Worm (Caenorhabditis elegans) whole organism, L1 larva: ENCODE data around the gene gfat-1.

Experiments used
- C04F5.9 ChIP-seq: sonication (generic microtip); optimal IDR thresholded peaks from 2 replicates; lab custom pipeline; 2016; ENCODE audit warnings: missing genetic modification characterization, missing compliant biosample characterization
- C16A3.4 ChIP-seq: fragments of 150-350 bp; optimal IDR thresholded peaks from 2 replicates; lab custom pipeline; 2014; ENCODE audit warnings: missing biosample characterization, missing genetic modification characterization
- C34B4.2 ChIP-seq: sonication (generic microtip); optimal IDR thresholded peaks from 2 replicates; lab custom pipeline; 2017; ENCODE audit warnings: mild to moderate bottlenecking, missing genetic modification characterization, missing compliant biosample characterization
- F16B12.6 ChIP-seq: fragments of 150-350 bp; optimal IDR thresholded peaks from 2 replicates; lab custom pipeline; 2014; ENCODE audit warnings: missing biosample characterization, missing genetic modification characterization
- blmp-1 ChIP-seq: fragments of 150-350 bp; optimal IDR thresholded peaks from 2 replicates; lab custom pipeline; 2014; ENCODE audit warnings: missing biosample characterization, missing genetic modification characterization
- ceh-63 ChIP-seq: fragments of 200-800 bp; sonication (Bioruptor generic); optimal IDR thresholded peaks from 2 replicates; lab custom pipeline; 2018; ENCODE audit warnings: mild to moderate bottlenecking, missing genetic modification characterization, missing compliant biosample characterization
- ceh-82 ChIP-seq, 3 experiments: fragments of 150-350 bp in 1 of 3; sonication (generic microtip) in 2 of 3; optimal IDR thresholded peaks; 2 replicates each; lab custom pipeline; 2014 to 2017; ENCODE audit warnings: missing biosample characterization in 3 of 3, missing genetic modification characterization in 3 of 3
- ceh-90 ChIP-seq: sonication (generic microtip); optimal IDR thresholded peaks from 2 replicates; lab custom pipeline; 2016; ENCODE audit warnings: missing genetic modification characterization, missing compliant biosample characterization
- dpl-1 ChIP-seq, 3 experiments: fragments of 150-350 bp in 2 of 3; sonication (generic microtip) in 1 of 3; optimal IDR thresholded peaks; 2 replicates each; lab custom pipeline; 2014 to 2017; ENCODE audit warnings: missing biosample characterization in 3 of 3, missing genetic modification characterization in 3 of 3, missing genetic modification reagents in 3 of 3
- dsc-1 ChIP-seq: sonication (generic microtip); optimal IDR thresholded peaks from 2 replicates; lab custom pipeline; 2016; ENCODE audit warnings: mild to moderate bottlenecking, missing genetic modification characterization, missing compliant biosample characterization
- efl-1 ChIP-seq, 4 experiments: fragments of 150-350 bp; optimal IDR thresholded peaks in 3 of 4; peaks in 1 of 4; 1 replicate in 1 of 4; 2 replicates in 3 of 4; lab custom pipeline; 2014; ENCODE audit warnings: missing biosample characterization in 2 of 4, missing genetic modification characterization in 2 of 4, missing genetic modification reagents in 2 of 4
- fkh-4 ChIP-seq: sonication (generic microtip); optimal IDR thresholded peaks from 2 replicates; lab custom pipeline; 2016; ENCODE audit warnings: missing compliant biosample characterization, missing genetic modification characterization, borderline replicate concordance
- fkh-8 ChIP-seq: sonication (generic microtip); optimal IDR thresholded peaks from 2 replicates; lab custom pipeline; 2016; ENCODE audit warnings: mild to moderate bottlenecking, missing genetic modification characterization, missing compliant biosample characterization
- fos-1 ChIP-seq: fragments of 150-350 bp; optimal IDR thresholded peaks from 2 replicates; lab custom pipeline; 2014; ENCODE audit warnings: missing biosample characterization, missing genetic modification characterization
- hlh-4 ChIP-seq: sonication (generic microtip); optimal IDR thresholded peaks from 2 replicates; lab custom pipeline; 2016; ENCODE audit warnings: mild to moderate bottlenecking, missing genetic modification characterization, missing compliant biosample characterization
- isw-1 ChIP-seq: fragments of 200-800 bp; sonication (Bioruptor generic); IDR thresholded peaks from 2 replicates; pipeline ENCODE4 v1.3.6; 2022; ENCODE audit warnings: missing genetic modification characterization, missing compliant biosample characterization
- lin-13 ChIP-seq: fragments of 150-350 bp; optimal IDR thresholded peaks from 2 replicates; lab custom pipeline; 2014; ENCODE audit warnings: missing biosample characterization, missing genetic modification reagents, missing genetic modification characterization
- lin-14 ChIP-seq: fragments of 200-800 bp; sonication (Bioruptor generic); optimal IDR thresholded peaks from 2 replicates; lab custom pipeline; 2018; ENCODE audit warnings: mild to moderate bottlenecking, missing genetic modification characterization, moderate library complexity, missing compliant biosample characterization
- lin-15B ChIP-seq: fragments of 150-350 bp; sonication (generic microtip); optimal IDR thresholded peaks from 3 replicates; lab custom pipeline; 2014; ENCODE audit warnings: missing biosample characterization, missing genetic modification characterization
- lin-35 ChIP-seq, 2 experiments: fragments of 150-350 bp; optimal IDR thresholded peaks; 2 replicates each; lab custom pipeline; 2014; ENCODE audit warnings: missing biosample characterization in 2 of 2, missing genetic modification characterization in 2 of 2, missing genetic modification reagents in 2 of 2
- lin-39 ChIP-seq: fragments of 150-350 bp; optimal IDR thresholded peaks from 2 replicates; lab custom pipeline; 2014; ENCODE audit warnings: missing biosample characterization, missing genetic modification reagents, missing genetic modification characterization
- lir-3 ChIP-seq: sonication (generic microtip); optimal IDR thresholded peaks from 2 replicates; lab custom pipeline; 2016; ENCODE audit warnings: mild to moderate bottlenecking, missing genetic modification characterization, moderate library complexity, missing compliant biosample characterization; ENCODE audit not compliant: poor library complexity
- lsy-2 ChIP-seq, 2 experiments: fragments of 150-350 bp; optimal IDR thresholded peaks; 2 replicates each; lab custom pipeline; 2014; ENCODE audit warnings: missing biosample characterization in 2 of 2, missing genetic modification characterization in 2 of 2
- mab-9 ChIP-seq: fragments of 200-800 bp; sonication (Bioruptor generic); IDR thresholded peaks from 2 replicates; pipeline ENCODE4 v1.3.6; 2022; ENCODE audit warnings: missing genetic modification reagents, missing genetic modification characterization, missing compliant biosample characterization
- mdl-1 ChIP-seq, 2 experiments: fragments of 150-350 bp; optimal IDR thresholded peaks; 2 replicates each; lab custom pipeline; 2014 to 2017; ENCODE audit warnings: missing biosample characterization in 2 of 2, missing genetic modification characterization in 2 of 2, inconsistent platforms in 1 of 2
- mef-2 ChIP-seq: fragments of 150-350 bp; optimal IDR thresholded peaks from 2 replicates; lab custom pipeline; 2014; ENCODE audit warnings: missing biosample characterization, missing genetic modification characterization
- mep-1 ChIP-seq: fragments of 150-350 bp; optimal IDR thresholded peaks from 2 replicates; lab custom pipeline; 2014; ENCODE audit warnings: missing biosample characterization, missing genetic modification characterization
- nhr-12 ChIP-seq: sonication (generic microtip); optimal IDR thresholded peaks from 2 replicates; lab custom pipeline; 2017; ENCODE audit warnings: missing biosample characterization, missing genetic modification characterization
- nhr-84 ChIP-seq: sonication (generic microtip); optimal IDR thresholded peaks from 2 replicates; lab custom pipeline; 2017; ENCODE audit warnings: missing biosample characterization, missing genetic modification characterization
- nhr-90 ChIP-seq: sonication (generic microtip); optimal IDR thresholded peaks from 2 replicates; lab custom pipeline; 2016; ENCODE audit warnings: mild to moderate bottlenecking, missing genetic modification characterization, missing compliant biosample characterization; ENCODE audit not compliant: poor library complexity
- pax-3 ChIP-seq: fragments of 200-800 bp; sonication (Bioruptor generic); optimal IDR thresholded peaks from 2 replicates; lab custom pipeline; 2018; ENCODE audit warnings: mild to moderate bottlenecking, missing genetic modification characterization, moderate library complexity, missing compliant biosample characterization
- rnt-1 ChIP-seq: sonication (generic microtip); optimal IDR thresholded peaks from 2 replicates; lab custom pipeline; 2016; ENCODE audit warnings: mild to moderate bottlenecking, missing genetic modification characterization, moderate library complexity, missing compliant biosample characterization
- skn-1 ChIP-seq: fragments of 150-350 bp; optimal IDR thresholded peaks from 2 replicates; lab custom pipeline; 2014; ENCODE audit warnings: missing biosample characterization, missing genetic modification characterization
- sox-4 ChIP-seq: sonication (generic microtip); optimal IDR thresholded peaks from 2 replicates; lab custom pipeline; 2016; ENCODE audit warnings: missing genetic modification characterization, missing compliant biosample characterization
- unc-130 ChIP-seq: fragments of 150-350 bp; optimal IDR thresholded peaks from 2 replicates; lab custom pipeline; 2017; ENCODE audit warnings: missing biosample characterization, missing genetic modification characterization, inconsistent platforms
- zip-4 ChIP-seq: fragments of 200-800 bp; sonication (Bioruptor generic); optimal IDR thresholded peaks from 2 replicates; lab custom pipeline; 2018; ENCODE audit warnings: mild to moderate bottlenecking, missing genetic modification characterization, moderate library complexity, missing compliant biosample characterization
- ztf-11 ChIP-seq, 2 experiments: sonication (generic microtip); optimal IDR thresholded peaks; 2 replicates each; lab custom pipeline; 2016 to 2017; ENCODE audit warnings: missing genetic modification characterization in 2 of 2, missing biosample characterization in 1 of 2, missing compliant biosample characterization in 1 of 2

gfat-1 gene

ce11 chrII:11578327-11578726 is 16.9 kb downstream of the gfat-1 start, which contains the start of gene smc-6:
smc-6 (plus strand) TSS chrII:11578716.
- TF ChIP-seq mef-2 (tag; lab: Kevin White, UChicago) (no peak), blmp-1 (peak; percentile 33), isw-1 (GFP tag; lab: Robert Waterston, UW) (peak; percentile 23; the same call in 1 of the 2 replicates), mep-1 (tag; lab: Kevin White, UChicago) (peak; percentile 43), lin-35 (GFP tag; optimal IDR thresholded peaks at IDR 0.05; lab: Kevin White, UChicago) (peak; percentile 64 to 80), unc-130 (no peak), skn-1 (peak; percentile 70), C16A3.4 (peak; percentile 4), lin-39 (tag; lab: Kevin White, UChicago) (no peak), C34B4.2 (tag; lab: Kevin White, UChicago) (no peak), mdl-1 (tag; optimal IDR thresholded peaks at IDR 0.05; lab: Kevin White, UChicago) (peak in 1 of 2 experiments; percentile 19), ceh-90 (tag; lab: Kevin White, UChicago) (peak; percentile 49), fkh-8 (tag; lab: Kevin White, UChicago) (peak; percentile 5), dpl-1 (GFP tag; optimal IDR thresholded peaks at IDR 0.05; lab: Kevin White, UChicago) (peak; percentile 57 to 82 (median 74)), hlh-4 (tag; lab: Kevin White, UChicago) (no peak), rnt-1 (peak; percentile 42), lsy-2 (tag; optimal IDR thresholded peaks at IDR 0.05; lab: Kevin White, UChicago) (peak in 1 of 2 experiments; percentile 70), ceh-82 (tag; optimal IDR thresholded peaks at IDR 0.05; lab: Kevin White, UChicago) (peak in 1 of 3 experiments; percentile 58), F16B12.6 (tag; lab: Kevin White, UChicago) (no peak), sox-4 (tag; lab: Kevin White, UChicago) (no peak), lin-15B (tag; lab: Kevin White, UChicago) (peak; percentile 47), lir-3 (tag; lab: Kevin White, UChicago) (peak; percentile 33), zip-4 (GFP tag; lab: Kevin White, UChicago) (peak; percentile 90), ztf-11 (tag; optimal IDR thresholded peaks at IDR 0.05; lab: Kevin White, UChicago) (no peak), efl-1 (optimal IDR thresholded peaks at IDR 0.05; lab: Kevin White, UChicago) (peak; percentile 67 to 70), efl-1 (GFP tag; optimal IDR thresholded peaks at IDR 0.05 in 1 of 2; lab: Kevin White, UChicago) (peak; percentile 81 to 97)
- TF ChIP-seq, all 84 proteins: peak for 17

- TF ChIP-seq pax-3 (no peak), nhr-12 (tag; lab: Kevin White, UChicago) (no peak), mdl-1 (tag; optimal IDR thresholded peaks at IDR 0.05; lab: Kevin White, UChicago) (no peak), fkh-4 (tag; lab: Kevin White, UChicago) (no peak), mab-9 (no peak), fkh-8 (tag; lab: Kevin White, UChicago) (no peak), lir-3 (tag; lab: Kevin White, UChicago) (no peak), C16A3.4 (no peak), lin-13 (GFP tag; lab: Kevin White, UChicago) (no peak), dsc-1 (tag; lab: Kevin White, UChicago) (no peak), F16B12.6 (tag; lab: Kevin White, UChicago) (no peak), lin-15B (tag; lab: Kevin White, UChicago) (no peak), fos-1 (no peak), nhr-90 (tag; lab: Kevin White, UChicago) (no peak), nhr-84 (tag; lab: Kevin White, UChicago) (no peak), ceh-63 (GFP tag; lab: Kevin White, UChicago) (no peak)
- TF ChIP-seq, all 84 proteins: peak for 0
Observed at ce11 chrII:11577861-11578260, 17.4 kb downstream of the gfat-1 start.

- TF ChIP-seq efl-1 (optimal IDR thresholded peaks at IDR 0.05; lab: Kevin White, UChicago) (no peak), efl-1 (GFP tag; optimal IDR thresholded peaks at IDR 0.05 in 1 of 2; lab: Kevin White, UChicago) (no peak), C34B4.2 (tag; lab: Kevin White, UChicago) (no peak), mdl-1 (tag; optimal IDR thresholded peaks at IDR 0.05; lab: Kevin White, UChicago) (no peak), lin-14 (peak; percentile 27), C04F5.9 (tag; lab: Kevin White, UChicago) (no peak)
Observed at ce11 chrII:11577397-11577796, 17.8 kb downstream of the gfat-1 start, which contains the start of gene pcs-1. pcs-1 (minus strand) TSS chrII:11577740.
